Worm (Caenorhabditis elegans) whole organism, L3 larva: ENCODE results near the gene nhr-271.

Experiments used
- R02D3.7 ChIP-seq: fragments of 150-350 bp; optimal IDR thresholded peaks from 2 replicates; lab custom pipeline; 2014; ENCODE audit warnings: missing biosample characterization, missing genetic modification characterization
- ZK546.5 ChIP-seq: sonication (generic microtip); optimal IDR thresholded peaks from 2 replicates; lab custom pipeline; 2017; ENCODE audit warnings: missing biosample characterization, missing genetic modification characterization
- aly-2 ChIP-seq: fragments of 150-350 bp; optimal IDR thresholded peaks from 2 replicates; lab custom pipeline; 2014; ENCODE audit warnings: missing biosample characterization, missing genetic modification characterization
- ama-1 ChIP-seq: fragments of 150-350 bp; optimal IDR thresholded peaks from 2 replicates; lab custom pipeline; 2018
- ceh-16 ChIP-seq: sonication (generic microtip); optimal IDR thresholded peaks from 2 replicates; lab custom pipeline; 2017; ENCODE audit warnings: missing biosample characterization, missing genetic modification characterization
- ceh-28 ChIP-seq: fragments of 150-350 bp; optimal IDR thresholded peaks from 2 replicates; lab custom pipeline; 2014; ENCODE audit warnings: missing biosample characterization, missing genetic modification reagents, missing genetic modification characterization
- ceh-9 ChIP-seq: sonication (generic microtip); optimal IDR thresholded peaks from 2 replicates; lab custom pipeline; 2018; ENCODE audit warnings: missing biosample characterization, missing genetic modification characterization
- egl-27 ChIP-seq: sonication (generic microtip); optimal IDR thresholded peaks from 4 replicates; lab custom pipeline; 2017; ENCODE audit warnings: missing biosample characterization, missing genetic modification reagents, missing genetic modification characterization
- egl-5 ChIP-seq: fragments of 150-350 bp; optimal IDR thresholded peaks from 2 replicates; lab custom pipeline; 2017; ENCODE audit warnings: missing biosample characterization, missing genetic modification reagents, missing genetic modification characterization, inconsistent platforms
- elt-1 ChIP-seq: fragments of 150-350 bp; optimal IDR thresholded peaks from 2 replicates; lab custom pipeline; 2014; ENCODE audit warnings: missing biosample characterization, missing genetic modification characterization
- elt-2 ChIP-seq: sonication (generic microtip); optimal IDR thresholded peaks from 2 replicates; lab custom pipeline; 2016; ENCODE audit warnings: missing genetic modification reagents, mild to moderate bottlenecking, missing genetic modification characterization, missing compliant biosample characterization
- eor-1 ChIP-seq, 2 experiments: fragments of 150-350 bp; optimal IDR thresholded peaks; 2 replicates each; lab custom pipeline; 2014 to 2018; ENCODE audit warnings: missing biosample characterization in 2 of 2, missing genetic modification characterization in 2 of 2
- fkh-2 ChIP-seq: fragments of 150-350 bp; optimal IDR thresholded peaks from 2 replicates; lab custom pipeline; 2014; ENCODE audit warnings: missing biosample characterization, missing genetic modification reagents, missing genetic modification characterization
- fos-1 ChIP-seq: fragments of 150-350 bp; optimal IDR thresholded peaks from 2 replicates; lab custom pipeline; 2014; ENCODE audit warnings: missing biosample characterization, missing genetic modification characterization
- hmg-11 ChIP-seq: sonication (generic microtip); optimal IDR thresholded peaks from 2 replicates; lab custom pipeline; 2016; ENCODE audit warnings: missing genetic modification characterization, missing compliant biosample characterization
- jun-1 ChIP-seq: fragments of 150-350 bp; optimal IDR thresholded peaks from 2 replicates; lab custom pipeline; 2014; ENCODE audit warnings: missing biosample characterization, missing genetic modification reagents, missing genetic modification characterization
- lin-15B ChIP-seq: fragments of 150-350 bp; optimal IDR thresholded peaks from 2 replicates; lab custom pipeline; 2014; ENCODE audit warnings: missing biosample characterization, missing genetic modification characterization
- lin-39 ChIP-seq: fragments of 150-350 bp; optimal IDR thresholded peaks from 2 replicates; lab custom pipeline; 2018; ENCODE audit warnings: missing biosample characterization, missing genetic modification reagents, missing genetic modification characterization
- lsy-12 ChIP-seq: sonication (generic microtip); optimal IDR thresholded peaks from 2 replicates; lab custom pipeline; 2016; ENCODE audit warnings: mild to moderate bottlenecking, missing genetic modification characterization, missing compliant biosample characterization
- mdl-1 ChIP-seq: fragments of 150-350 bp; optimal IDR thresholded peaks from 2 replicates; lab custom pipeline; 2014; ENCODE audit warnings: missing biosample characterization, missing genetic modification characterization
- mml-1 ChIP-seq: fragments of 150-350 bp; sonication (generic microtip); optimal IDR thresholded peaks from 3 replicates; lab custom pipeline; 2014; ENCODE audit warnings: missing biosample characterization, missing genetic modification characterization
- nfya-1 ChIP-seq: sonication (generic microtip); optimal IDR thresholded peaks from 2 replicates; lab custom pipeline; 2017; ENCODE audit warnings: missing genetic modification characterization, mild to moderate bottlenecking, missing compliant biosample characterization, antibody characterized with exemption, moderate library complexity; ENCODE audit not compliant: insufficient read depth
- nhr-11 ChIP-seq: fragments of 150-350 bp; optimal IDR thresholded peaks from 2 replicates; lab custom pipeline; 2014; ENCODE audit warnings: missing biosample characterization, missing genetic modification characterization
- nhr-12 ChIP-seq: fragments of 150-350 bp; optimal IDR thresholded peaks from 2 replicates; lab custom pipeline; 2014; ENCODE audit warnings: missing biosample characterization, missing genetic modification characterization
- nhr-28 ChIP-seq: fragments of 150-350 bp; optimal IDR thresholded peaks from 2 replicates; lab custom pipeline; 2014; ENCODE audit warnings: missing biosample characterization, missing genetic modification characterization
- nhr-43 ChIP-seq: sonication (generic microtip); optimal IDR thresholded peaks from 2 replicates; lab custom pipeline; 2016; ENCODE audit warnings: mild to moderate bottlenecking, missing genetic modification characterization, missing compliant biosample characterization; ENCODE audit not compliant: poor library complexity, severe bottlenecking
- nhr-67 ChIP-seq: fragments of 150-350 bp; optimal IDR thresholded peaks from 2 replicates; lab custom pipeline; 2014; ENCODE audit warnings: missing biosample characterization, missing genetic modification characterization
- pha-4 ChIP-seq: fragments of 150-350 bp; optimal IDR thresholded peaks from 2 replicates; lab custom pipeline; 2014; ENCODE audit warnings: missing biosample characterization, missing genetic modification reagents, missing genetic modification characterization
- pqm-1 ChIP-seq: fragments of 150-350 bp; optimal IDR thresholded peaks from 2 replicates; lab custom pipeline; 2017; ENCODE audit warnings: missing biosample characterization, missing genetic modification characterization, inconsistent platforms
- skn-1 ChIP-seq: fragments of 150-350 bp; optimal IDR thresholded peaks from 2 replicates; lab custom pipeline; 2014; ENCODE audit warnings: missing biosample characterization, missing genetic modification characterization
- snpc-4 ChIP-seq: fragments of 150-350 bp; optimal IDR thresholded peaks from 2 replicates; lab custom pipeline; 2014; ENCODE audit warnings: missing biosample characterization, missing genetic modification characterization
- unc-39 ChIP-seq: sonication (generic microtip); optimal IDR thresholded peaks from 4 replicates; lab custom pipeline; 2017; ENCODE audit warnings: missing biosample characterization, missing genetic modification characterization
- zag-1 ChIP-seq: fragments of 150-350 bp; optimal IDR thresholded peaks from 2 replicates; lab custom pipeline; 2014; ENCODE audit warnings: missing biosample characterization, missing genetic modification characterization
- ztf-11 ChIP-seq: fragments of 150-350 bp; optimal IDR thresholded peaks from 2 replicates; lab custom pipeline; 2014; ENCODE audit warnings: missing biosample characterization, missing genetic modification characterization
- ztf-4 ChIP-seq: fragments of 150-350 bp; optimal IDR thresholded peaks from 2 replicates; lab custom pipeline; 2014; ENCODE audit warnings: missing biosample characterization, missing genetic modification characterization

nhr-271 gene

ce11 chrV:16592947-16593791, 12.8 kb upstream of the nhr-271 start:
- no peak for TF ChIP-seq ztf-11 (tag; lab: Kevin White, UChicago)
- TF ChIP-seq zag-1 (tag; lab: Kevin White, UChicago): no peak
- no peak for TF ChIP-seq ZK546.5 (tag; lab: Kevin White, UChicago)
- TF ChIP-seq mdl-1 (tag; lab: Kevin White, UChicago): no peak
- peak; percentile 56 for TF ChIP-seq nhr-43 (tag; lab: Kevin White, UChicago)
- no peak for TF ChIP-seq nhr-11 (tag; lab: Kevin White, UChicago)
- peak; percentile 30 for TF ChIP-seq pha-4 (tag; lab: Kevin White, UChicago)
- TF ChIP-seq egl-5 (tag; lab: Kevin White, UChicago): no peak
- TF ChIP-seq pqm-1: peak; percentile 44
- no peak for TF ChIP-seq fkh-2 (tag; lab: Kevin White, UChicago)
- TF ChIP-seq elt-1 (tag; lab: Kevin White, UChicago): no peak
- TF ChIP-seq R02D3.7 (tag; lab: Kevin White, UChicago): no peak
- TF ChIP-seq unc-39 (tag; lab: Kevin White, UChicago): no peak
- no peak for TF ChIP-seq ztf-4
- TF ChIP-seq elt-2 (tag; lab: Kevin White, UChicago): peak; percentile 82
- TF ChIP-seq ceh-16: no peak
- TF ChIP-seq nhr-28: no peak
- TF ChIP-seq ceh-28 (tag; lab: Kevin White, UChicago): no peak
- no peak for TF ChIP-seq lsy-12
- peak; percentile 55 for TF ChIP-seq ama-1
- no peak for TF ChIP-seq snpc-4
- no peak for TF ChIP-seq nfya-1 (tag; lab: Kevin White, UChicago)
- TF ChIP-seq nhr-12 (tag; lab: Kevin White, UChicago): no peak
- TF ChIP-seq lin-15B (tag; lab: Kevin White, UChicago): no peak
- TF ChIP-seq, all 47 proteins: peak for 5

ce11 chrV:16591992-16592798, 11.9 kb upstream of the nhr-271 start, which contains the start of gene srh-269:
srh-269 (minus strand) TSS chrV:16592042.
- TF ChIP-seq lsy-12 (peak; percentile 67), jun-1 (tag; lab: Kevin White, UChicago) (peak; percentile 18), ceh-9 (no peak), ZK546.5 (tag; lab: Kevin White, UChicago) (no peak), elt-2 (tag; lab: Kevin White, UChicago) (peak; percentile 61), lin-39 (tag; lab: Kevin White, UChicago) (peak; percentile 41), skn-1 (tag; lab: Kevin White, UChicago) (no peak), pqm-1 (peak; percentile 32), fos-1 (tag; lab: Kevin White, UChicago) (peak; percentile 68), snpc-4 (peak; percentile 47), ztf-4 (peak; percentile 56), nhr-43 (tag; lab: Kevin White, UChicago) (peak; percentile 71), nfya-1 (tag; lab: Kevin White, UChicago) (peak; percentile 46), mml-1 (tag; lab: Kevin White, UChicago) (no peak), egl-27 (peak; percentile 33), ama-1 (peak; percentile 95), ceh-28 (tag; lab: Kevin White, UChicago) (no peak), hmg-11 (tag; lab: Kevin White, UChicago) (peak; percentile 85), nhr-11 (tag; lab: Kevin White, UChicago) (no peak), eor-1 (tag; optimal IDR thresholded peaks at IDR 0.05; lab: Kevin White, UChicago) (no peak)

- no peak for TF ChIP-seq lin-15B (tag; lab: Kevin White, UChicago)
- no peak for TF ChIP-seq nhr-11 (tag; lab: Kevin White, UChicago)
- no peak for TF ChIP-seq hmg-11 (tag; lab: Kevin White, UChicago)
- no peak for TF ChIP-seq skn-1 (tag; lab: Kevin White, UChicago)
- no peak for TF ChIP-seq nhr-67 (tag; lab: Kevin White, UChicago)
- no peak for TF ChIP-seq ceh-28 (tag; lab: Kevin White, UChicago)
- TF ChIP-seq fkh-2 (tag; lab: Kevin White, UChicago): no peak
- TF ChIP-seq lin-39 (tag; lab: Kevin White, UChicago): no peak
- TF ChIP-seq aly-2: no peak
Observed at ce11 chrV:16589488-16589887, 9.2 kb upstream of the nhr-271 start.
